Worm (Caenorhabditis elegans) whole organism, L1 larva: ENCODE results near the gene nspc-4.

Experiments used
- aly-2 ChIP-seq: fragments of 150-350 bp; optimal IDR thresholded peaks from 2 replicates; lab custom pipeline; 2014; ENCODE audit warnings: missing biosample characterization, missing genetic modification characterization
- ama-1 ChIP-seq: fragments of 150-350 bp; optimal IDR thresholded peaks from 2 replicates; lab custom pipeline; 2014
- ceh-88 ChIP-seq: fragments of 200-800 bp; sonication (Bioruptor generic); IDR thresholded peaks from 2 replicates; pipeline ENCODE4 v1.3.6; 2022; ENCODE audit warnings: missing genetic modification characterization, missing compliant biosample characterization
- jun-1 ChIP-seq: fragments of 150-350 bp; optimal IDR thresholded peaks from 2 replicates; lab custom pipeline; 2014; ENCODE audit warnings: missing biosample characterization, missing genetic modification reagents, missing genetic modification characterization

DNA sequence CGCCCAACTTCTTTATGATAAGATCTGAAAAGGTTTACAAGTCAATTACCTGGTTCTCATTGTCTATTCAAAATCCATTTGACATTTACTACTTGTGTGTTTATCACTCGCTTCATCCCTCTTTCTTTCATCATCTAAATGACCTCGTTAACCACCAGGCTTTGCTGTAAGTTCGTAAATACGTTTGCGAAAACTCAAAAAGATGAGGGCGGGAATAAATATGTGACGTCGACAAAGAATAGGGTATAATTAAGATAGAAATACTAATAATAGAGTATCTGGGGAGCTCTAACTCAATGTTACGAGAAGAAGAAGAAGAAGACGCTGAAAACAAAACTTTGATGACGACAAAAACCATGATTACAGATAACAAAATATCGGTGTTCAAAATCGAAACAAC lies 48.7 kb downstream of the nspc-4 start:
- no peak for TF ChIP-seq ceh-88 (GFP tag; lab: Robert Waterston, UW)
- TF ChIP-seq ama-1 (lab: Kevin White, UChicago) = no peak
- no peak for TF ChIP-seq jun-1 (tag; lab: Kevin White, UChicago)
- no peak for TF ChIP-seq aly-2 (tag; lab: Kevin White, UChicago)
